Fruit fly (Drosophila melanogaster) whole organism, embryonic: ENCODE measurements around the gene Sk2.
A peak's percentile ranks its signal among the peaks of the same experiment; 100 is the strongest.

Experiments
- CG42726 ChIP-seq: fragments of 200-800 bp; sonication (Bioruptor generic); IDR thresholded peaks from 2 replicates; pipeline ENCODE4 v1.3.6; 2022; ENCODE audit warnings: missing biosample characterization, missing genetic modification characterization; ENCODE audit not compliant: partially characterized antibody
- CG7357 ChIP-seq: fragments of 200-800 bp; sonication (Bioruptor generic); IDR thresholded peaks from 3 replicates; pipeline ENCODE4 v1.3.6; 2022; ENCODE audit warnings: missing biosample characterization, missing genetic modification characterization
- CG9817 ChIP-seq: fragments of 200-800 bp; sonication (Bioruptor generic); optimal IDR thresholded peaks from 2 replicates; lab custom pipeline; 2018; ENCODE audit warnings: missing biosample characterization, mild to moderate bottlenecking, missing genetic modification characterization, moderate library complexity
- YL-1 ChIP-seq: fragments of 200-800 bp; sonication (Bioruptor generic); optimal IDR thresholded peaks from 3 replicates; lab custom pipeline; 2017; ENCODE audit warnings: missing biosample characterization, mild to moderate bottlenecking, missing genetic modification characterization
- az2 ChIP-seq: fragments of 200-800 bp; sonication (Bioruptor generic); optimal IDR thresholded peaks from 3 replicates; lab custom pipeline; 2016; ENCODE audit warnings: missing biosample characterization, missing genetic modification characterization
- caup ChIP-seq: fragments of 200-800 bp; sonication (Bioruptor generic); optimal IDR thresholded peaks from 3 replicates; lab custom pipeline; 2017; ENCODE audit warnings: missing biosample characterization, mild to moderate bottlenecking, missing genetic modification characterization, moderate library complexity; ENCODE audit not compliant: severe bottlenecking
- vfl ChIP-seq: fragments of 200-800 bp; sonication (Bioruptor generic); optimal IDR thresholded peaks from 2 replicates; lab custom pipeline; 2016; ENCODE audit warnings: missing biosample characterization, missing genetic modification characterization

DNA sequence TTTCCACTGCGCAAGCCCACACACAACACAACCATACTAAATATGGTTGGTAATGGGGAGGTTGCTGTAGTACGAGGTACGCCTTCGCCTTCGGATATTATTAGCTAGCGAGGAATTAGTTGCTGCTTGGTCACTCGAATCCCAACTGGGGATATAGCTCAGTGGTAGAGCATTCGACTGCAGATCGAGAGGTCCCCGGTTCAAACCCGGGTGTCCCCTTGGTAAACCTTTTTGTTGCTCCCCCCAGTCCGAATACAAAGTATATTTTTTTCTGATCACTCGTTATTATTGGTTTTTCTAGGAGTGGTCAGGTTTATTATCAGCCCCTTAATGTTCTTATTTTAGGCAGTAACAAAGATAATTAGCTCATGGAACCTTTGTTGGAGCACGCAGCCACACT is 48.7 kb downstream of the Sk2 start:
- TF ChIP-seq YL-1 (GFP tag; lab: Kevin White, UChicago) = no peak
- no peak for TF ChIP-seq caup (GFP tag; lab: Kevin White, UChicago)
- no peak for TF ChIP-seq az2
- TF ChIP-seq CG42726 (GFP tag; lab: Robert Waterston, UW) = peak; percentile 94
- TF ChIP-seq CG7357 (GFP tag; lab: Robert Waterston, UW) = no peak
- no peak for TF ChIP-seq vfl
- TF ChIP-seq CG9817 (tag; lab: Kevin White, UChicago) = no peak
